Worm (Caenorhabditis elegans) whole organism, L2 larva: ENCODE data around the gene F38A6.4.

Source experiments
- aly-2 ChIP-seq: fragments of 150-350 bp; optimal IDR thresholded peaks from 2 replicates; lab custom pipeline; 2014; ENCODE audit warnings: missing biosample characterization, missing genetic modification characterization
- ceh-82 ChIP-seq: fragments of 150-350 bp; optimal IDR thresholded peaks from 2 replicates; lab custom pipeline; 2014; ENCODE audit warnings: missing biosample characterization, missing genetic modification characterization
- lin-39 ChIP-seq: fragments of 150-350 bp; optimal IDR thresholded peaks from 2 replicates; lab custom pipeline; 2014; ENCODE audit warnings: missing biosample characterization, missing genetic modification reagents, missing genetic modification characterization
- lsy-2 ChIP-seq, 2 experiments: fragments of 150-350 bp in 1 of 2; sonication (generic microtip) in 1 of 2; optimal IDR thresholded peaks; 2 replicates each; lab custom pipeline; 2014 to 2017; ENCODE audit warnings: missing biosample characterization in 2 of 2, missing genetic modification characterization in 2 of 2
- nhr-11 ChIP-seq: fragments of 150-350 bp; optimal IDR thresholded peaks from 2 replicates; lab custom pipeline; 2014; ENCODE audit warnings: missing biosample characterization, missing genetic modification characterization
- nhr-12 ChIP-seq: fragments of 150-350 bp; optimal IDR thresholded peaks from 2 replicates; lab custom pipeline; 2014; ENCODE audit warnings: missing biosample characterization, missing genetic modification characterization
- nhr-23 ChIP-seq: fragments of 150-350 bp; optimal IDR thresholded peaks from 2 replicates; lab custom pipeline; 2014; ENCODE audit warnings: missing biosample characterization, missing genetic modification reagents, missing genetic modification characterization
- nhr-6 ChIP-seq: fragments of 150-350 bp; optimal IDR thresholded peaks from 2 replicates; lab custom pipeline; 2014; ENCODE audit warnings: missing biosample characterization, missing genetic modification characterization
- nhr-77 ChIP-seq: fragments of 150-350 bp; optimal IDR thresholded peaks from 2 replicates; lab custom pipeline; 2014; ENCODE audit warnings: missing biosample characterization, missing genetic modification characterization
- sma-3 ChIP-seq: sonication (generic microtip); optimal IDR thresholded peaks from 2 replicates; lab custom pipeline; 2016; ENCODE audit warnings: missing genetic modification reagents, missing genetic modification characterization, missing compliant biosample characterization
- snpc-4 ChIP-seq: fragments of 150-350 bp; optimal IDR thresholded peaks from 2 replicates; lab custom pipeline; 2014; ENCODE audit warnings: missing biosample characterization, missing genetic modification characterization
- unc-55 ChIP-seq: fragments of 150-350 bp; sonication (generic microtip); optimal IDR thresholded peaks from 3 replicates; lab custom pipeline; 2014; ENCODE audit warnings: missing biosample characterization, missing genetic modification reagents, missing genetic modification characterization

DNA sequence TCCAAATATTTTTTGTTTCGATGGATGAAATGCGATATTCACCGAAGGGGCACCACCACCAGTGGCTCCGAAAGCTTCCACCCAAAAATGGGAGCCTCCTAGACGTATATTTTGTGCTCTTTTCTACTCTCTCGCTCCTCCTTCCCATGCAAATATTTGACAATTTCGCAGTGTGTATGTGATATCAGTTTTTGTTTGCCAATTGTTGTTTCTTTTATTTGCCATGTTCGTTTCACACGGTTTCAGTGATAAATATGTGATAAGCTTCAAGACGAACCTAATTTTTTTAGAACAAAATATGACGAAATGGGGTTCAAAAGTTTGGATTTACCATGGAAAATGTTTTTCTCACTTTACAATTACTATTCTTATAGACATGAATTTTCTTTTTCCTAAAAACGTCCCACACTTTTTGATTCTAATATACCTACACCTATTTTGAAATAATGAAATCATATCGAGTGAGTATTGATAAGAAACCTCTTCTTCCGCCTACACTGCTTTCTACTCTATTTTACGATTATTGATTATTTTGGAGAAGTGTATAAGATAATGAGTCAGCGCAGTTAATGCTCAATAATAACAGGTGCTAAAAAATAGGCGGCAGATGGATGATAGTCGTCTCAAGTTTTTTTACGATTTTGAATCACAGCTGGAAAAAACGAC is 21.2 kb downstream of the F38A6.4 start:
- TF ChIP-seq nhr-12 (tag; lab: Kevin White, UChicago) (no peak), ceh-82 (tag; lab: Kevin White, UChicago) (no peak), aly-2 (no peak), nhr-6 (tag; lab: Kevin White, UChicago) (no peak), nhr-11 (tag; lab: Kevin White, UChicago) (no peak), lin-39 (no peak), nhr-77 (tag; lab: Kevin White, UChicago) (no peak), nhr-23 (tag; lab: Kevin White, UChicago) (no peak), snpc-4 (tag; lab: Kevin White, UChicago) (no peak), sma-3 (GFP tag; lab: Kevin White, UChicago) (no peak), unc-55 (no peak), lsy-2 (tag; optimal IDR thresholded peaks at IDR 0.05; lab: Kevin White, UChicago) (no peak)
